Fruit fly (Drosophila melanogaster) whole organism, embryonic: ENCODE results near the gene Ccz1.

ENCODE experiments used
- B-H2 ChIP-seq: fragments of 200-800 bp; sonication (Bioruptor generic); optimal IDR thresholded peaks from 2 replicates; lab custom pipeline; 2018; ENCODE audit warnings: missing biosample characterization, mild to moderate bottlenecking, missing genetic modification characterization
- BEAF-32 ChIP-seq: fragments of 200-800 bp; sonication (Bioruptor generic); optimal IDR thresholded peaks from 3 replicates; lab custom pipeline; 2017; ENCODE audit warnings: missing biosample characterization, missing genetic modification characterization, mild to moderate bottlenecking, moderate library complexity, missing genetic modification reagents
- Bgb ChIP-seq: fragments of 200-800 bp; sonication (Bioruptor generic); IDR thresholded peaks from 2 replicates; pipeline ENCODE4 v1.3.6; 2022; ENCODE audit warnings: missing biosample characterization, missing genetic modification characterization; ENCODE audit not compliant: partially characterized antibody
- CG10654 ChIP-seq: fragments of 200-800 bp; sonication (Bioruptor generic); optimal IDR thresholded peaks from 2 replicates; lab custom pipeline; 2016; ENCODE audit warnings: missing biosample characterization, missing genetic modification characterization
- CG12769 ChIP-seq: fragments of 200-800 bp; sonication (Bioruptor generic); optimal IDR thresholded peaks from 2 replicates; lab custom pipeline; 2019; ENCODE audit warnings: missing biosample characterization, mild to moderate bottlenecking, missing genetic modification characterization, moderate library complexity
- CG14441 ChIP-seq: fragments of 200-800 bp; sonication (Bioruptor generic); IDR thresholded peaks from 2 replicates; pipeline ENCODE4 v1.3.6; 2022; ENCODE audit warnings: missing biosample characterization, missing genetic modification characterization
- CG15269 ChIP-seq: fragments of 200-800 bp; sonication (Bioruptor generic); optimal IDR thresholded peaks from 2 replicates; lab custom pipeline; 2018; ENCODE audit warnings: missing biosample characterization, mild to moderate bottlenecking, missing genetic modification characterization, moderate library complexity
- CG1603 ChIP-seq: fragments of 200-800 bp; sonication (Bioruptor generic); optimal IDR thresholded peaks from 2 replicates; lab custom pipeline; 2019; ENCODE audit warnings: missing biosample characterization, mild to moderate bottlenecking, missing genetic modification characterization, moderate library complexity
- CG16813 ChIP-seq: fragments of 200-800 bp; sonication (Bioruptor generic); IDR thresholded peaks from 3 replicates; pipeline ENCODE4 v1.3.6; 2022; ENCODE audit warnings: missing biosample characterization, missing genetic modification characterization; ENCODE audit not compliant: partially characterized antibody
- CG6765 ChIP-seq: fragments of 200-800 bp; sonication (Bioruptor generic); optimal IDR thresholded peaks from 3 replicates; lab custom pipeline; 2017; ENCODE audit warnings: missing biosample characterization, mild to moderate bottlenecking, missing genetic modification characterization
- CG6791 ChIP-seq: fragments of 200-800 bp; sonication (Bioruptor generic); IDR thresholded peaks from 3 replicates; pipeline ENCODE4 v1.3.6; 2022; ENCODE audit warnings: missing biosample characterization, missing genetic modification characterization; ENCODE audit not compliant: partially characterized antibody
- CG7357 ChIP-seq: fragments of 200-800 bp; sonication (Bioruptor generic); IDR thresholded peaks from 3 replicates; pipeline ENCODE4 v1.3.6; 2022; ENCODE audit warnings: missing biosample characterization, missing genetic modification characterization
- CG7963 ChIP-seq: fragments of 200-800 bp; sonication (Bioruptor generic); IDR thresholded peaks from 3 replicates; pipeline ENCODE4 v1.3.6; 2022; ENCODE audit warnings: missing biosample characterization, missing genetic modification characterization; ENCODE audit not compliant: partially characterized antibody
- CG9797 ChIP-seq: fragments of 200-800 bp; sonication (Bioruptor generic); optimal IDR thresholded peaks from 3 replicates; lab custom pipeline; 2018; ENCODE audit warnings: missing biosample characterization, mild to moderate bottlenecking, missing genetic modification characterization
- CG9932 ChIP-seq: fragments of 200-800 bp; sonication (Bioruptor generic); IDR thresholded peaks from 2 replicates; pipeline ENCODE4 v1.3.6; 2022; ENCODE audit warnings: missing biosample characterization, missing genetic modification characterization
- CHES-1-like ChIP-seq: fragments of 200-800 bp; sonication (Bioruptor generic); optimal IDR thresholded peaks from 2 replicates; lab custom pipeline; 2016; ENCODE audit warnings: missing biosample characterization, missing genetic modification characterization
- Dp ChIP-seq: fragments of 200-800 bp; sonication (Bioruptor generic); optimal IDR thresholded peaks from 2 replicates; lab custom pipeline; 2018; ENCODE audit warnings: missing biosample characterization, mild to moderate bottlenecking, missing genetic modification characterization, moderate library complexity
- Dref ChIP-seq: fragments of 200-800 bp; sonication (Bioruptor generic); IDR thresholded peaks from 2 replicates; pipeline ENCODE4 v1.3.6; 2022; ENCODE audit warnings: missing biosample characterization, missing genetic modification characterization
- ERR ChIP-seq: fragments of 200-800 bp; sonication (Bioruptor generic); optimal IDR thresholded peaks from 2 replicates; lab custom pipeline; 2016; ENCODE audit warnings: missing biosample characterization, missing genetic modification characterization
- Jarid2 ChIP-seq: fragments of 200-800 bp; sonication (Bioruptor generic); optimal IDR thresholded peaks from 3 replicates; lab custom pipeline; 2017; ENCODE audit warnings: mild to moderate bottlenecking, missing biosample characterization, missing genetic modification reagents, missing genetic modification characterization
- Lhr ChIP-seq: fragments of 200-800 bp; sonication (Bioruptor generic); optimal IDR thresholded peaks from 3 replicates; lab custom pipeline; 2017; ENCODE audit warnings: mild to moderate bottlenecking, missing biosample characterization, missing genetic modification reagents, missing genetic modification characterization
- MBD-R2 ChIP-seq: fragments of 200-800 bp; sonication (Bioruptor generic); IDR thresholded peaks from 2 replicates; pipeline ENCODE4 v1.3.6; 2022; ENCODE audit warnings: missing biosample characterization, missing genetic modification characterization
- MESR4 ChIP-seq: fragments of 200-800 bp; sonication (Bioruptor generic); optimal IDR thresholded peaks from 2 replicates; lab custom pipeline; 2018; ENCODE audit warnings: missing biosample characterization, mild to moderate bottlenecking, missing genetic modification characterization, moderate library complexity
- MTF-1 ChIP-seq: fragments of 200-800 bp; sonication (Bioruptor generic); optimal IDR thresholded peaks from 2 replicates; lab custom pipeline; 2018; ENCODE audit warnings: missing biosample characterization, mild to moderate bottlenecking, missing genetic modification characterization, borderline replicate concordance
- Mad ChIP-seq: fragments of 200-800 bp; sonication (Bioruptor generic); optimal IDR thresholded peaks from 2 replicates; lab custom pipeline; 2016; ENCODE audit warnings: missing biosample characterization, missing genetic modification characterization
- NFAT ChIP-seq: fragments of 200-800 bp; sonication (Bioruptor generic); IDR thresholded peaks from 2 replicates; pipeline ENCODE4 v1.3.6; 2022; ENCODE audit warnings: missing biosample characterization, missing genetic modification characterization
- Oli ChIP-seq: fragments of 200-800 bp; sonication (Bioruptor generic); optimal IDR thresholded peaks from 2 replicates; lab custom pipeline; 2018; ENCODE audit warnings: missing biosample characterization, mild to moderate bottlenecking, missing genetic modification characterization, moderate library complexity
- Opbp ChIP-seq: fragments of 200-800 bp; sonication (Bioruptor generic); IDR thresholded peaks from 3 replicates; pipeline ENCODE4 v1.3.6; 2022; ENCODE audit warnings: missing biosample characterization, missing genetic modification characterization; ENCODE audit not compliant: partially characterized antibody
- Ravus ChIP-seq: fragments of 200-800 bp; sonication (Bioruptor generic); IDR thresholded peaks from 2 replicates; pipeline ENCODE4 v1.3.6; 2022; ENCODE audit warnings: missing biosample characterization, missing genetic modification characterization
- Rx ChIP-seq: fragments of 200-800 bp; sonication (Bioruptor generic); IDR thresholded peaks from 2 replicates; pipeline ENCODE4 v1.3.6; 2022; ENCODE audit warnings: missing biosample characterization, missing genetic modification characterization
- ara ChIP-seq: fragments of 200-800 bp; sonication (Bioruptor generic); IDR thresholded peaks from 2 replicates; pipeline ENCODE4 v1.3.6; 2022; ENCODE audit warnings: missing biosample characterization, missing genetic modification characterization
- ash1 ChIP-seq: fragments of 200-800 bp; sonication (Bioruptor generic); optimal IDR thresholded peaks from 2 replicates; lab custom pipeline; 2018; ENCODE audit warnings: missing biosample characterization, mild to moderate bottlenecking, missing genetic modification characterization
- bcd ChIP-seq: fragments of 200-800 bp; sonication (Bioruptor generic); optimal IDR thresholded peaks from 2 replicates; lab custom pipeline; 2017; ENCODE audit warnings: missing biosample characterization, mild to moderate bottlenecking, missing genetic modification characterization
- chinmo ChIP-seq: fragments of 200-800 bp; sonication (Bioruptor generic); IDR thresholded peaks from 4 replicates; pipeline ENCODE4 v1.3.6; 2022; ENCODE audit warnings: missing biosample characterization, missing genetic modification characterization; ENCODE audit not compliant: partially characterized antibody
- dimm ChIP-seq: fragments of 200-800 bp; sonication (Bioruptor generic); IDR thresholded peaks from 2 replicates; pipeline ENCODE4 v1.3.6; 2022; ENCODE audit warnings: missing biosample characterization, missing genetic modification characterization
- hth ChIP-seq: fragments of >200 bp; optimal IDR thresholded peaks from 2 replicates; lab custom pipeline; 2017; ENCODE audit warnings: inconsistent platforms
- lilli ChIP-seq: fragments of 200-800 bp; sonication (Bioruptor generic); optimal IDR thresholded peaks from 3 replicates; lab custom pipeline; 2016; ENCODE audit warnings: missing biosample characterization, missing genetic modification characterization
- lov ChIP-seq, 2 experiments: fragments of 200-800 bp in 1 of 2; fragments of >200 bp in 1 of 2; sonication (Bioruptor generic) in 1 of 2; IDR thresholded peaks in 1 of 2; optimal IDR thresholded peaks in 1 of 2; 2 replicates in 1 of 2; 3 replicates in 1 of 2; pipeline versions ENCODE4 v1.3.6 to Lab custom; 2017 to 2022; ENCODE audit warnings: missing biosample characterization in 1 of 2, missing genetic modification characterization in 1 of 2
- luna ChIP-seq: fragments of 200-800 bp; sonication (Bioruptor generic); optimal IDR thresholded peaks from 2 replicates; lab custom pipeline; 2016; ENCODE audit warnings: missing biosample characterization, missing genetic modification characterization
- nom ChIP-seq: fragments of 200-800 bp; sonication (Bioruptor generic); optimal IDR thresholded peaks from 2 replicates; lab custom pipeline; 2017; ENCODE audit warnings: missing biosample characterization, missing genetic modification characterization, mild to moderate bottlenecking, moderate library complexity, missing genetic modification reagents
- sisA ChIP-seq: fragments of 200-800 bp; sonication (Bioruptor generic); IDR thresholded peaks from 2 replicates; pipeline ENCODE4 v1.3.6; 2022; ENCODE audit warnings: missing biosample characterization, missing genetic modification characterization
- ssp ChIP-seq: fragments of 200-800 bp; sonication (Bioruptor generic); IDR thresholded peaks from 2 replicates; pipeline ENCODE4 v1.3.6; 2022; ENCODE audit warnings: missing biosample characterization, missing genetic modification characterization
- stwl ChIP-seq: fragments of 200-800 bp; sonication (Bioruptor generic); optimal IDR thresholded peaks from 3 replicates; lab custom pipeline; 2018; ENCODE audit warnings: missing biosample characterization, mild to moderate bottlenecking, missing genetic modification characterization, moderate library complexity
- tin ChIP-seq: fragments of 200-800 bp; sonication (Bioruptor generic); optimal IDR thresholded peaks from 3 replicates; lab custom pipeline; 2016; ENCODE audit warnings: missing biosample characterization, missing genetic modification characterization
- toy ChIP-seq: fragments of 200-800 bp; sonication (Bioruptor generic); IDR thresholded peaks from 2 replicates; pipeline ENCODE4 v1.3.6; 2022; ENCODE audit warnings: missing biosample characterization, missing genetic modification characterization
- trem ChIP-seq: fragments of 200-800 bp; optimal IDR thresholded peaks from 3 replicates; lab custom pipeline; 2019; ENCODE audit warnings: missing biosample characterization, mild to moderate bottlenecking, missing genetic modification characterization, moderate library complexity
- z ChIP-seq: fragments of 200-800 bp; sonication (Bioruptor generic); IDR thresholded peaks from 3 replicates; pipeline ENCODE4 v1.3.6; 2022; ENCODE audit warnings: missing biosample characterization, missing genetic modification characterization

Gene Ccz1

dm6 chr3L:3905111-3905510 is 6.2 kb upstream of the Ccz1 start, which contains the start of gene ida (continued):
- TF ChIP-seq Oli: no peak
- no peak for TF ChIP-seq ara (GFP tag; lab: Robert Waterston, UW)
- TF ChIP-seq dimm (GFP tag; lab: Robert Waterston, UW): no peak
- no peak for TF ChIP-seq luna
- TF ChIP-seq bcd (GFP tag; lab: Kevin White, UChicago): no peak
- peak; percentile 34; the same call in 1 of the 2 replicates for TF ChIP-seq CG14441 (GFP tag; lab: Robert Waterston, UW)
- TF ChIP-seq Mad: no peak

dm6 chr3L:3903301-3903700 is 4.3 kb upstream of the Ccz1 start, which contains the start of gene Sc2:
Gene Sc2, plus strand, starts transcription at chr3L:3903492.
- TF ChIP-seq MBD-R2 (GFP tag; lab: Robert Waterston, UW) (peak; percentile 67), Opbp (GFP tag; lab: Robert Waterston, UW) (0 out of 3 replicates have a peak, but pooled peaks have one; percentile 38), CG6791 (GFP tag; lab: Robert Waterston, UW) (peak; percentile 39; the same call in 2 of the 3 replicates), tin (no peak), Dp (GFP tag; lab: Kevin White, UChicago) (peak; percentile 35), B-H2 (GFP tag; lab: Kevin White, UChicago) (peak; percentile 30), ERR (GFP tag; lab: Kevin White, UChicago) (peak; percentile 49), trem (tag; lab: Kevin White, UChicago) (peak; percentile 2), CG15269 (tag; lab: Kevin White, UChicago) (peak; percentile 2), ara (GFP tag; lab: Robert Waterston, UW) (0 out of 2 replicates have a peak, but pooled peaks have one; percentile 22), ssp (peak; percentile 42; the same call in 1 of the 2 replicates), CG9797 (GFP tag; lab: Kevin White, UChicago) (peak; percentile 56), CG12769 (tag; lab: Kevin White, UChicago) (peak; percentile 28), CG6765 (no peak), Bgb (GFP tag; lab: Robert Waterston, UW) (peak; percentile 55; the same call in 1 of the 2 replicates), lov (optimal IDR thresholded peaks at IDR 0.05; lab: Kevin White, UChicago) (no peak), lov (GFP tag; IDR thresholded peaks at IDR 0.05; lab: Robert Waterston, UW) (0 out of 3 replicates have a peak, but pooled peaks have one; percentile 30), CG16813 (0 out of 3 replicates have a peak, but pooled peaks have one; percentile 16), CG7963 (GFP tag; lab: Robert Waterston, UW) (0 out of 3 replicates have a peak, but pooled peaks have one; percentile 53), stwl (tag; lab: Kevin White, UChicago) (peak; percentile 45), Ravus (no peak), chinmo (0 out of 4 replicates have a peak, but pooled peaks have one; percentile 14), sisA (GFP tag; lab: Robert Waterston, UW) (no peak), Dref (GFP tag; lab: Robert Waterston, UW) (0 out of 2 replicates have a peak, but pooled peaks have one; percentile 12), Lhr (GFP tag; lab: Kevin White, UChicago) (peak; percentile 39), CHES-1-like (GFP tag; lab: Kevin White, UChicago) (no peak), ash1 (GFP tag; lab: Kevin White, UChicago) (no peak), CG1603 (tag; lab: Kevin White, UChicago) (peak; percentile 4), MESR4 (peak; percentile 65), nom (peak; percentile 21), Jarid2 (peak; percentile 62), CG7357 (GFP tag; lab: Robert Waterston, UW) (0 out of 3 replicates have a peak, but pooled peaks have one; percentile 4), MTF-1 (GFP tag; lab: Kevin White, UChicago) (peak; percentile 29), Rx (GFP tag; lab: Robert Waterston, UW) (0 out of 2 replicates have a peak, but pooled peaks have one; percentile 5), CG9932 (GFP tag; lab: Robert Waterston, UW) (peak; percentile 78), lilli (peak; percentile 41), CG10654 (GFP tag; lab: Kevin White, UChicago) (no peak), toy (GFP tag; lab: Robert Waterston, UW) (no peak), z (0 out of 3 replicates have a peak, but pooled peaks have one; percentile 12), NFAT (GFP tag; lab: Robert Waterston, UW) (0 out of 2 replicates have a peak, but pooled peaks have one; percentile 17), BEAF-32 (GFP tag; lab: Kevin White, UChicago) (peak; percentile 2), hth (no peak)
